Worm (Caenorhabditis elegans) whole organism, L1 larva: ENCODE measurements around the gene hizr-1.

Experiments
- C04F5.9 ChIP-seq: sonication (generic microtip); optimal IDR thresholded peaks from 2 replicates; lab custom pipeline; 2016; ENCODE audit warnings: missing genetic modification characterization, missing compliant biosample characterization
- blmp-1 ChIP-seq: fragments of 150-350 bp; optimal IDR thresholded peaks from 2 replicates; lab custom pipeline; 2014; ENCODE audit warnings: missing biosample characterization, missing genetic modification characterization
- dpl-1 ChIP-seq, 3 experiments: fragments of 150-350 bp in 2 of 3; sonication (generic microtip) in 1 of 3; optimal IDR thresholded peaks; 2 replicates each; lab custom pipeline; 2014 to 2017; ENCODE audit warnings: missing biosample characterization in 3 of 3, missing genetic modification characterization in 3 of 3, missing genetic modification reagents in 3 of 3
- egl-27 ChIP-seq, 2 experiments: fragments of 150-350 bp in 1 of 2; sonication (generic microtip); optimal IDR thresholded peaks; 3 replicates each; lab custom pipeline; 2017 to 2018; ENCODE audit warnings: missing biosample characterization in 2 of 2, missing genetic modification characterization in 2 of 2, missing genetic modification reagents in 2 of 2
- ets-5 ChIP-seq: fragments of 200-800 bp; sonication (Bioruptor generic); IDR thresholded peaks from 2 replicates; pipeline ENCODE4 v1.3.6; 2022; ENCODE audit warnings: missing genetic modification characterization, missing compliant biosample characterization
- fos-1 ChIP-seq: fragments of 150-350 bp; optimal IDR thresholded peaks from 2 replicates; lab custom pipeline; 2014; ENCODE audit warnings: missing biosample characterization, missing genetic modification characterization
- hlh-4 ChIP-seq: sonication (generic microtip); optimal IDR thresholded peaks from 2 replicates; lab custom pipeline; 2016; ENCODE audit warnings: mild to moderate bottlenecking, missing genetic modification characterization, missing compliant biosample characterization
- irx-1 ChIP-seq: sonication (generic microtip); optimal IDR thresholded peaks from 2 replicates; lab custom pipeline; 2016; ENCODE audit warnings: missing genetic modification characterization, missing compliant biosample characterization
- lin-35 ChIP-seq, 2 experiments: fragments of 150-350 bp; optimal IDR thresholded peaks; 2 replicates each; lab custom pipeline; 2014; ENCODE audit warnings: missing biosample characterization in 2 of 2, missing genetic modification characterization in 2 of 2, missing genetic modification reagents in 2 of 2
- mef-2 ChIP-seq: fragments of 150-350 bp; optimal IDR thresholded peaks from 2 replicates; lab custom pipeline; 2014; ENCODE audit warnings: missing biosample characterization, missing genetic modification characterization
- nhr-77 ChIP-seq: fragments of 150-350 bp; optimal IDR thresholded peaks from 2 replicates; lab custom pipeline; 2014; ENCODE audit warnings: missing biosample characterization, missing genetic modification characterization
- sox-4 ChIP-seq: sonication (generic microtip); optimal IDR thresholded peaks from 2 replicates; lab custom pipeline; 2016; ENCODE audit warnings: missing genetic modification characterization, missing compliant biosample characterization
- tbx-2 ChIP-seq: sonication (generic microtip); optimal IDR thresholded peaks from 2 replicates; lab custom pipeline; 2016; ENCODE audit warnings: missing genetic modification characterization, missing compliant biosample characterization

ce11 chrX:11370090-11370489 lies 52.0 kb downstream of the hizr-1 start:
- TF ChIP-seq sox-4 (tag; lab: Kevin White, UChicago) = no peak
- TF ChIP-seq nhr-77 = no peak
- no peak for TF ChIP-seq fos-1
- no peak for TF ChIP-seq egl-27 (tag; optimal IDR thresholded peaks at IDR 0.05; lab: Kevin White, UChicago)
- TF ChIP-seq irx-1 (tag; lab: Kevin White, UChicago) = no peak
- TF ChIP-seq hlh-4 (tag; lab: Kevin White, UChicago) = no peak
- no peak for TF ChIP-seq tbx-2
- TF ChIP-seq ets-5 = no peak
- TF ChIP-seq blmp-1 (tag; lab: Kevin White, UChicago) = no peak
- no peak for TF ChIP-seq C04F5.9 (tag; lab: Kevin White, UChicago)
- TF ChIP-seq dpl-1 (GFP tag; optimal IDR thresholded peaks at IDR 0.05; lab: Kevin White, UChicago) = no peak
- no peak for TF ChIP-seq mef-2
- no peak for TF ChIP-seq lin-35 (GFP tag; optimal IDR thresholded peaks at IDR 0.05; lab: Kevin White, UChicago)
